Worm (Caenorhabditis elegans): Measurements from ENCODE around the gene F20D6.5.

The F20D6.5 gene

ce11 chrV:8130812-8131211 lies 30.9 kb upstream of the F20D6.5 start:
- TF ChIP-seq lin-15B (tag; optimal IDR thresholded peaks at IDR 0.05) (no peak), nhr-43 (tag; optimal IDR thresholded peaks at IDR 0.05; ENCODE audit: poor library complexity, severe bottlenecking) (no peak), pha-4 (tag; optimal IDR thresholded peaks at IDR 0.05) (no peak), nhr-12 (tag; optimal IDR thresholded peaks at IDR 0.05) (no peak), unc-39 (tag; optimal IDR thresholded peaks at IDR 0.05) (no peak), nhr-77 (tag; optimal IDR thresholded peaks at IDR 0.05) (no peak), nhr-23 (tag; optimal IDR thresholded peaks at IDR 0.05) (no peak), sea-2 (GFP tag; optimal IDR thresholded peaks at IDR 0.05) (no peak), nhr-25 (tag; optimal IDR thresholded peaks at IDR 0.05) (no peak), tbx-2 (tag; optimal IDR thresholded peaks at IDR 0.05) (no peak), egl-27 (tag; optimal IDR thresholded peaks at IDR 0.05) (no peak), ceh-16 (tag; optimal IDR thresholded peaks at IDR 0.05) (no peak), ceh-82 (tag; optimal IDR thresholded peaks at IDR 0.05) (no peak), snpc-4 (tag; optimal IDR thresholded peaks at IDR 0.05) (no peak)

ce11 chrV:8131628-8132027 lies 30.1 kb upstream of the F20D6.5 start:
- no peak for TF ChIP-seq nhr-237 (tag; optimal IDR thresholded peaks at IDR 0.05)
- peak; percentile 65 for TF ChIP-seq ama-1 (optimal IDR thresholded peaks at IDR 0.05)

- TF ChIP-seq ztf-11 (tag; optimal IDR thresholded peaks at IDR 0.05) (no peak), nhr-28 (tag; optimal IDR thresholded peaks at IDR 0.05) (no peak), ceh-28 (tag; optimal IDR thresholded peaks at IDR 0.05) (no peak), fkh-2 (tag; optimal IDR thresholded peaks at IDR 0.05) (no peak), elt-2 (tag; optimal IDR thresholded peaks at IDR 0.05) (peak; percentile 34), sea-2 (GFP tag; optimal IDR thresholded peaks at IDR 0.05) (no peak), mdl-1 (tag; optimal IDR thresholded peaks at IDR 0.05) (no peak), lsy-12 (tag; optimal IDR thresholded peaks at IDR 0.05) (no peak), ZK546.5 (tag; optimal IDR thresholded peaks at IDR 0.05) (no peak)
Measured at ce11 chrV:8132926-8133325, 28.8 kb upstream of the F20D6.5 start, which contains the start of gene D1014.4. TSS of gene D1014.4 (plus strand) at chrV:8133226.

ce11 chrV:8143605-8144004 lies 18.2 kb upstream of the F20D6.5 start, which contains the start of gene D1014.2:
TSS of gene D1014.2 (plus strand) at chrV:8143905.
- no peak for TF ChIP-seq hmg-11 (tag; optimal IDR thresholded peaks at IDR 0.05)
- TF ChIP-seq nhr-43 (tag; optimal IDR thresholded peaks at IDR 0.05; ENCODE audit: poor library complexity, severe bottlenecking), result no peak
- TF ChIP-seq ceh-16 (tag; optimal IDR thresholded peaks at IDR 0.05), result no peak

ce11 chrV:8144515-8144914 lies 17.2 kb upstream of the F20D6.5 start:
- TF ChIP-seq ceh-28 (tag; optimal IDR thresholded peaks at IDR 0.05) (no peak), pqm-1 (tag; optimal IDR thresholded peaks at IDR 0.05) (no peak), mml-1 (tag; optimal IDR thresholded peaks at IDR 0.05) (no peak), nhr-25 (tag; optimal IDR thresholded peaks at IDR 0.05) (no peak), fkh-2 (tag; optimal IDR thresholded peaks at IDR 0.05) (no peak), sea-2 (GFP tag; optimal IDR thresholded peaks at IDR 0.05) (no peak), snpc-4 (tag; optimal IDR thresholded peaks at IDR 0.05) (no peak), daf-12 (tag; optimal IDR thresholded peaks at IDR 0.05) (no peak), nhr-11 (tag; optimal IDR thresholded peaks at IDR 0.05) (no peak), elt-3 (tag; optimal IDR thresholded peaks at IDR 0.05) (no peak), skn-1 (tag; optimal IDR thresholded peaks at IDR 0.05) (no peak), nhr-28 (tag; optimal IDR thresholded peaks at IDR 0.05) (no peak)

- no peak for TF ChIP-seq ceh-82 (tag; optimal IDR thresholded peaks at IDR 0.05)
Measured at ce11 chrV:8145329-8145728, 16.4 kb upstream of the F20D6.5 start, which contains the start of gene D1014.13. TSS of gene D1014.13 (plus strand) at chrV:8145629.

ce11 chrV:8155743-8156142 lies 6.0 kb upstream of the F20D6.5 start:
- TF ChIP-seq zag-1 (tag; optimal IDR thresholded peaks at IDR 0.05), result no peak
- no peak for TF ChIP-seq nhr-76 (tag; optimal IDR thresholded peaks at IDR 0.05)
- no peak for TF ChIP-seq pqm-1 (tag; optimal IDR thresholded peaks at IDR 0.05)
- no peak for TF ChIP-seq ceh-82 (tag; optimal IDR thresholded peaks at IDR 0.05)

All from whole organism, L3 larva.